Worm (Caenorhabditis elegans): Measurements from ENCODE around the gene K09C4.10.

Gene K09C4.10

DNA sequence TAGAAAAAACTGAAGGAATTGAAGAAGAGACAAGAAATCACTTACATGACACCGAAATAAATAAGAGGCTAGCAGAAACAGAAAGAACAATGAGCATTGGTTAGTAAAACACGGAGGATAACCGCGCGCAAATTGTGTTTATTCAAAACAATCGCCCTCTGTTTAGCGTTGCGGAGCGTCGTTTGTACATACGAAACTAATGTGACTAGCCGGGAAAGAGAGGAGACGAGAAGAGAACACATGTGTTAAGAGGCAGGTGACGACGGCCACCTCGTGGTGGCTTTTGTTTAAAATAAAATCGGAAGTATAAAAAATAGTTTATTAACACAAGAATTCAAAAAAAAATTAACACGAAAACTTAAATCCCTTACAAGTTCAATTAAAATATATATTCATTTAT lies 34.2 kb downstream of the K09C4.10 start, which contains the start of gene F40F4.7 (continued):
- TF ChIP-seq ceh-90 (tag; optimal IDR thresholded peaks at IDR 0.05): no peak

DNA sequence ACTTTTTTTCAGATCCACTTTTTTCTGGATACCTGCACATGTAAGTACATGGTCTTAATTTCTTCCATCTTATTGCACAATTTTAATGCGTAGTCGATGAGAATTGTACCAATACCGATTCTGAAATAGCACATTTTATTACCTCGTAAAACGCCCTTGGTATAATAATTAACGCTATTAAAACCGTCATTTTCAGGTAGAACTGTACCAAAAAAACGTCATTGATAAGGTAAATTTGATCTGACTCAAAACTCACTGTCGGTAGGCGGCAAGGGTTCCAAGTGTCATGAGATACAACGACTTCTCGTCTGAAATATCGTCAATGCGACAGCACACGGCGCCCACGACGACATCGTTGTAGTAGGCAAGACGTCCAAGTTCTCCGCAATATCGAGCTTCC lies 35.6 kb downstream of the K09C4.10 start:
- TF ChIP-seq nhr-90 (tag; optimal IDR thresholded peaks at IDR 0.05; ENCODE audit: poor library complexity) (no peak), elt-2 (tag; optimal IDR thresholded peaks at IDR 0.05) (peak; percentile 23)

DNA sequence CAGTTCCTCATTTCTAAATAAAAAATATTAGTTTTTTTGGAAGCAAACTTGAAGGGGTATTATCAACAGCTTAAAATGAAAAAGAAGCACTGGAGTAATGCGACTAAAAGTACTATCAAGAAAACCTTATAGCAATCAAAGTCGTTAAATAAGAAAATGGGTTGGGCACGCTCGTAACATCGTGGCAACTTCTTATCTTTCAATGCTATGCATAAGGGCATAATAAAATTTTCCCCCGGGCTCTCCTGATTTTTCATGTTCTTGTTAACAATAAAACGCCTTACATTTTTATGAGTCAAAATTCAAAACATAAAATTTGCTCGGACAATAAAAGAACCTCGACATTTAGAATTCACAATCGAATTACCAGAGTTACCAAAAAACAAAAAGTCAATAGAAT lies 36.4 kb downstream of the K09C4.10 start, which contains the start of gene irg-7:
Gene irg-7 (minus strand): TSS at position 23 of the 400 bp plus-strand sequence.
- TF ChIP-seq zip-4 (GFP tag; optimal IDR thresholded peaks at IDR 0.05) (no peak), snu-23 (GFP tag; optimal IDR thresholded peaks at IDR 0.05) (no peak), irx-1 (tag; optimal IDR thresholded peaks at IDR 0.05) (no peak), elt-2 (tag; optimal IDR thresholded peaks at IDR 0.05) (peak; percentile 41), lin-14 (GFP tag; optimal IDR thresholded peaks at IDR 0.05) (no peak), unc-30 (tag; optimal IDR thresholded peaks at IDR 0.05) (no peak)

DNA sequence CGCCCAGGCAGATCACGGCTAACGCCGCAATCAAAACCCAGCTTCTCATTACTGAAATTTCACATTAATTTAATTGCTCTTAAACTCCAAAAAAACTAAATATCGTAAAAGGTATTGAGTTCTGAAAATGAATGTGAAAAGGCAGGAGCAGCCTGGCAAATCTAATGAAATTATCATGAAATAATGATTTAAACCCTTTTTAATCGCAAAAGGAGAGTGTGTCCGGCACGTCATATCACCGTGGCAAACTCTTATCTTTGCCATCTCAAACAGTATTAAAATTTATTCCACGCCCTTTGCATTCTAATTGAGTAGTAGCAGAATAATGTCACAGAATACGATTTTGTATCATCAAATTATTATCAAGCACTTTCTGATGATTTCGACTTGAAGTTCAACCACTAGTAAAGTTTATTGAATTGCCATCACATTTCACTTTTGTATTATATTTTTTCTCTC lies 44.6 kb downstream of the K09C4.10 start, which contains the start of gene F28B4.3:
Gene F28B4.3 (minus strand): TSS at position 51 of the 459 bp plus-strand sequence.
- TF ChIP-seq nhr-20 (tag; optimal IDR thresholded peaks at IDR 0.05): peak; percentile 2
- no peak for TF ChIP-seq nhr-19 (GFP tag; conservative IDR thresholded peaks at IDR 0.05)
- peak; percentile 75 for TF ChIP-seq pqm-1 (tag; optimal IDR thresholded peaks at IDR 0.05)
- TF ChIP-seq ces-1 (GFP tag; optimal IDR thresholded peaks at IDR 0.05): no peak
- no peak for TF ChIP-seq zip-4 (GFP tag; optimal IDR thresholded peaks at IDR 0.05)
- no peak for TF ChIP-seq Y116A8C.19 (tag; optimal IDR thresholded peaks at IDR 0.05; ENCODE audit: borderline replicate concordance)
- no peak for TF ChIP-seq ceh-82 (tag; optimal IDR thresholded peaks at IDR 0.05)
- TF ChIP-seq mdl-1 (tag; optimal IDR thresholded peaks at IDR 0.05): no peak
- peak; percentile 25 for TF ChIP-seq jun-1 (tag; optimal IDR thresholded peaks at IDR 0.05)
- TF ChIP-seq lin-35 (GFP tag; optimal IDR thresholded peaks at IDR 0.05): no peak
- peak; percentile 88 for TF ChIP-seq elt-2 (tag; optimal IDR thresholded peaks at IDR 0.05)
- TF ChIP-seq efl-1 (optimal IDR thresholded peaks at IDR 0.05): no peak
- TF ChIP-seq efl-1 (GFP tag; optimal IDR thresholded peaks at IDR 0.05 in 1 of 2): no peak

DNA sequence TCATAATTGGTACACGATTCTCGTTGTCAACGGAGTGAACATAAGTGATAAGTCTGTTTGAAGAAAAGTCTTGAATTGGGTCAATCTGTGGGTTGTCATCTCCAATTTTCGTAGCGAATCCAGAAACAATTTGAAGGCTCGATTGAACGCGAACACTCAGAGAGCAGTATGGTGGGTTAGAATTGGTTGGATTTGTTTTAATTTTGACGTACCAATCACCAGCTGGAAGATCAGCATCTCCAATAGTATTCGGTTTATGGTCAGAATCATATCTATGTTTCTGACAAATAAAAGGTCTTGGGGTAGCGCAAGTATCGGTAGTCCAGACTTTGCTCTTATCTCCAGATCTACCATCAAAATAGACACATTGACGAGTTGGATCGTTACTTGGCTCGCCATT lies 49.5 kb downstream of the K09C4.10 start:
- TF ChIP-seq unc-130 (tag; optimal IDR thresholded peaks at IDR 0.05) (no peak), lir-3 (tag; optimal IDR thresholded peaks at IDR 0.05; ENCODE audit: poor library complexity) (no peak), ets-5 (GFP tag; IDR thresholded peaks at IDR 0.05) (no peak), lin-14 (GFP tag; optimal IDR thresholded peaks at IDR 0.05) (no peak), C16A3.4 (tag; optimal IDR thresholded peaks at IDR 0.05) (no peak), rnt-1 (tag; optimal IDR thresholded peaks at IDR 0.05) (no peak), lin-35 (GFP tag; optimal IDR thresholded peaks at IDR 0.05) (no peak), sox-4 (tag; optimal IDR thresholded peaks at IDR 0.05) (no peak), ceh-63 (GFP tag; optimal IDR thresholded peaks at IDR 0.05) (no peak), nhr-77 (tag; optimal IDR thresholded peaks at IDR 0.05) (no peak), ceh-88 (GFP tag; IDR thresholded peaks at IDR 0.05) (no peak), hlh-4 (tag; optimal IDR thresholded peaks at IDR 0.05) (no peak), sptf-1 (tag; optimal IDR thresholded peaks at IDR 0.05) (no peak)

DNA sequence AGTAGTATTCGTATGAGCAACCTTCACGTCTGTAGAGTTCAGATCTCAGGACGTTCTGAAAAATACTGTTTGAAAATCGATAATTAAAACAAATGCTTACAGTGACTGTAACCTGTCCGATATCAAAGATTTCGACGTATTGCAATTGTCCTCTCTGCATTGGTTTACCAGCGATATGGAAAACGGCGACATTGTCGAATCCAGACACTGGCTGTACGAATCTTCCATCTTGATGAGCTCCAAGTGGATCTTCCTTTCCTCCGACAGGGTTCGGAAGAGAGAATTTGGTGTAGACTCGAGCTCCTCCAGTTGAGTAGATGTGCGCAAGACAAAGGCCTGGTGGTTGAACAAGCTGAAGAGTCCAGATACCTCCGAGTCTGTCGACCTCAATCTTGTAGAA lies 51.3 kb downstream of the K09C4.10 start:
- no peak for TF ChIP-seq egl-13 (tag; optimal IDR thresholded peaks at IDR 0.05)
- no peak for TF ChIP-seq efl-1 (optimal IDR thresholded peaks at IDR 0.05)
- TF ChIP-seq efl-1 (GFP tag; optimal IDR thresholded peaks at IDR 0.05 in 1 of 2): peak in 1 of 2 experiments; percentile 61
